Fruit fly (Drosophila melanogaster): ENCODE measurements around the gene CG11601.

CG11601 gene

DNA sequence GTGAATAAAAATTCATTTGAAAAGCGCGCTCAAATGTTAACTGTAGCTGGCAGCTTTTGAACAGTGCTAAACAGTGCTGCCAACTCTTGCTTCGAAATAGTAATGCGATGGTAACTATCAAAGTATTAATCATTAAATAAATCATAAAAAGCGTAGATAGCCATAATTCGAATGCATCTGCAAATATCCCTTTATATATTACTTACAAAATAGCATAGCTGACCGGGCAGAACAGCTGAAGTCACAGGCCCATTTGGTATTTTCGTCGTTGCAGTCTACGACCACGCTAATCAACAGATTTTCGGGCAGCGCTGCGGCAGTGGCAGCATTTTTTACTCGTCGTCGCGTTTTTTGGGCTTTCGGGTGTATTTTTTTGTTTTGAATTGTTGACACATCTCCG, 22.6 kb upstream of the CG11601 start, which contains the start of gene Plc21C (continued):
- TF ChIP-seq Abd-B (GFP tag; optimal IDR thresholded peaks at IDR 0.05) (peak; percentile 49), Asciz (GFP tag; optimal IDR thresholded peaks at IDR 0.05) (no peak), CG2889 (GFP tag; IDR thresholded peaks at IDR 0.05) (no peak), dmrt99B (tag; optimal IDR thresholded peaks at IDR 0.05) (peak; percentile 17), ind (GFP tag; optimal IDR thresholded peaks at IDR 0.05) (peak; percentile 38), CG2129 (GFP tag; IDR thresholded peaks at IDR 0.05; ENCODE audit: partially characterized antibody) (no peak), odd (GFP tag; optimal IDR thresholded peaks at IDR 0.05) (no peak), CG12299 (tag; optimal IDR thresholded peaks at IDR 0.05) (no peak), TFAM (GFP tag; optimal IDR thresholded peaks at IDR 0.05) (no peak), Ssrp (tag; optimal IDR thresholded peaks at IDR 0.05) (no peak), CG10321 (GFP tag; IDR thresholded peaks at IDR 0.05) (no peak), CG12769 (tag; optimal IDR thresholded peaks at IDR 0.05) (peak; percentile 52), shn (GFP tag; optimal IDR thresholded peaks at IDR 0.05) (peak; percentile 34), CG8290 (GFP tag; optimal IDR thresholded peaks at IDR 0.05) (no peak), CG8290 (tag; optimal IDR thresholded peaks at IDR 0.05) (peak in 1 of 2 experiments; percentile 56), sqz (GFP tag; optimal IDR thresholded peaks at IDR 0.05) (no peak), aop (GFP tag; IDR thresholded peaks at IDR 0.05) (no peak), fd96Cb (tag; optimal IDR thresholded peaks at IDR 0.05) (no peak), Dp (GFP tag; optimal IDR thresholded peaks at IDR 0.05) (peak; percentile 99), HmgD (GFP tag; optimal IDR thresholded peaks at IDR 0.05) (peak; percentile 61), tx (GFP tag; optimal IDR thresholded peaks at IDR 0.05) (peak; percentile 33), mam (GFP tag; optimal IDR thresholded peaks at IDR 0.05) (peak; percentile 57), prd (optimal IDR thresholded peaks at IDR 0.05) (no peak), prd (GFP tag; IDR thresholded peaks at IDR 0.05) (peak; percentile 33; the same call in 1 of the 3 replicates), z (GFP tag; IDR thresholded peaks at IDR 0.05) (no peak), CG6689 (GFP tag; IDR thresholded peaks at IDR 0.05) (no peak), Dad (GFP tag; optimal IDR thresholded peaks at IDR 0.05) (peak; percentile 27), CG6254 (GFP tag; optimal IDR thresholded peaks at IDR 0.05) (no peak), Fer1 (GFP tag; optimal IDR thresholded peaks at IDR 0.05) (peak; percentile 51), usp (GFP tag; optimal IDR thresholded peaks at IDR 0.05) (no peak), tio (GFP tag; optimal IDR thresholded peaks at IDR 0.05) (no peak), ttk (GFP tag; IDR thresholded peaks at IDR 0.05) (no peak), chm (GFP tag; IDR thresholded peaks at IDR 0.05) (no peak), vfl (GFP tag; optimal IDR thresholded peaks at IDR 0.05) (peak; percentile 42), CG9609 (GFP tag; optimal IDR thresholded peaks at IDR 0.05) (peak; percentile 28), CG17829 (tag; optimal IDR thresholded peaks at IDR 0.05) (peak; percentile 69), Hr3 (GFP tag; optimal IDR thresholded peaks at IDR 0.05) (peak; percentile 71), CG12155 (GFP tag; optimal IDR thresholded peaks at IDR 0.05) (peak; percentile 91), CG11723 (GFP tag; optimal IDR thresholded peaks at IDR 0.05) (no peak), CG8359 (GFP tag; optimal IDR thresholded peaks at IDR 0.05; ENCODE audit: borderline replicate concordance) (no peak), CG9817 (tag; optimal IDR thresholded peaks at IDR 0.05) (peak; percentile 46), CG10462 (GFP tag; optimal IDR thresholded peaks at IDR 0.05) (no peak), lov (optimal IDR thresholded peaks at IDR 0.05) (no peak), lov (GFP tag; IDR thresholded peaks at IDR 0.05) (no peak), CG3995 (GFP tag; optimal IDR thresholded peaks at IDR 0.05) (peak; percentile 83), chinmo (GFP tag; IDR thresholded peaks at IDR 0.05; ENCODE audit: partially characterized antibody) (no peak), ac (GFP tag; optimal IDR thresholded peaks at IDR 0.05) (no peak), CG3847 (GFP tag; IDR thresholded peaks at IDR 0.05) (peak; percentile 85), MESR4 (GFP tag; optimal IDR thresholded peaks at IDR 0.05) (peak; percentile 46), CG11560 (tag; IDR thresholded peaks at IDR 0.05) (peak; percentile 33; the same call in 1 of the 3 replicates), Scr (GFP tag; IDR thresholded peaks at IDR 0.05; ENCODE audit: partially characterized antibody) (peak; percentile 42; the same call in 1 of the 2 replicates), lbe (GFP tag; optimal IDR thresholded peaks at IDR 0.05) (no peak)

All from whole organism, embryonic.